Worm (Caenorhabditis elegans): Measurements from ENCODE around the gene C31H1.5.
A peak's percentile ranks its signal among the peaks of the same experiment; 100 is the strongest.

The C31H1.5 gene

DNA sequence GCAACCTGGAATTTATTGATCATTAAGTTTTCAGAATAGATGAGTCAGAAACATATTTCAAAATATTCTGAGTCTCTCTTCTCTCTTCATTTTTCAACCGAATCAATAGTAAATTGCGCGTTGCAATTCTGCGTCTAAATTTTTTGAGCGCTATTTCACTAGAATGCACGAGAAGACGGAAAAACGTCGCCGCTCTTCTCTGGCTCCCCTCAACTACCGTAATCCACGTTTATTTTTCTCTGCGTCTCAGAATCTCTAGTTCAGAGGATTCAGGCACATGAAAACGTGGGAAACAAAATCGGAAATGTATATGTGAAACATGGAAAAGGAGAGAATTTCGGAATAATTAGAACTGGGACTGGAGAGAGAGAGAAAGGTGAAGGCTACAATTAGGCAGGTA lies 8.9 kb upstream of the C31H1.5 start:
- TF ChIP-seq tbp1 (GFP tag; optimal IDR thresholded peaks at IDR 0.05) (no peak), egrh-3 (GFP tag; IDR thresholded peaks at IDR 0.05) (no peak), ceh-27 (GFP tag; optimal IDR thresholded peaks at IDR 0.05) (peak; percentile 8), hmg-1.2 (GFP tag; IDR thresholded peaks at IDR 0.05) (peak; percentile 46; the same call in 1 of the 2 replicates), F39B2.1 (GFP tag; IDR thresholded peaks at IDR 0.05) (no peak), hlh-12 (tag; optimal IDR thresholded peaks at IDR 0.05) (no peak), bed-1 (GFP tag; IDR thresholded peaks at IDR 0.05) (no peak), madf-10 (tag; optimal IDR thresholded peaks at IDR 0.05) (no peak), cebp-1 (GFP tag; IDR thresholded peaks at IDR 0.05) (no peak), cebp-1 (tag; optimal IDR thresholded peaks at IDR 0.05) (peak; percentile 59), lin-35 (GFP tag; optimal IDR thresholded peaks at IDR 0.05) (peak in 1 of 3 experiments; percentile 15), nhr-120 (GFP tag; IDR thresholded peaks at IDR 0.05) (no peak), somi-1 (GFP tag; optimal IDR thresholded peaks at IDR 0.05) (no peak), nfya-2 (GFP tag; IDR thresholded peaks at IDR 0.05) (no peak), F49E8.2 (tag; optimal IDR thresholded peaks at IDR 0.05; ENCODE audit: insufficient read depth) (no peak), Y56A3A.18 (GFP tag; IDR thresholded peaks at IDR 0.05) (no peak), tbx-9 (tag; optimal IDR thresholded peaks at IDR 0.05; ENCODE audit: borderline replicate concordance) (no peak), K12H6.12 (tag; optimal IDR thresholded peaks at IDR 0.05) (peak; percentile 33), pbrm-1 (GFP tag; IDR thresholded peaks at IDR 0.05) (0 out of 2 replicates have a peak, but pooled peaks have one; percentile 41), let-526 (GFP tag; IDR thresholded peaks at IDR 0.05) (no peak), nfyb-1 (GFP tag; IDR thresholded peaks at IDR 0.05) (0 out of 2 replicates have a peak, but pooled peaks have one; percentile 53), F10E7.11 (tag; optimal IDR thresholded peaks at IDR 0.05) (no peak)

DNA sequence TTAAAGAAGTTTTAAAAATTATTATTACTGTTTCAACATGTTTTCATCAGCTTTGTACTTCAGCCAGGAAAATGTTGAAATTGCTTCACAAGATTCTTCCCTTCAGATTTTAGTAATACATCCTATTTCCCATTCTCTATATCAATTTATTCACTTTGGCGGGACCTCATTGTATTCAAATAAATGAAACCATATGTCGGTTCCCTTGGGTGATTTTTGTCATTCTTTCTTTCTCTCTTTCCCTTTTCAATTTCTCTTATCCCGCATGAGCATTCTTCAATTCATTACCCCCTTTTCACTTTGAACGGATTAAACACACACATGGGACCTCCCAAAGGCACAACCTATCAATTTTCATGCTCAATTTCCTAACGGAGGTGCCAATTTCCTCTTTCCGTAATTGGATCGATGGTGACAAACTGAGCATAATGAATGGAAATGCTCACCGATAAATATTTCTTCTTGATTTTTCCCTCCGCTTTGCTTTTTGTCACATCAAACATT lies 7.0 kb upstream of the C31H1.5 start:
- TF ChIP-seq aptf-3 (GFP tag; IDR thresholded peaks at IDR 0.05): no peak
- TF ChIP-seq tbp1 (GFP tag; optimal IDR thresholded peaks at IDR 0.05): no peak
- no peak for TF ChIP-seq snpc-3.4 (tag; optimal IDR thresholded peaks at IDR 0.05)
- no peak for TF ChIP-seq lin-35 (GFP tag; optimal IDR thresholded peaks at IDR 0.05)
- no peak for TF ChIP-seq nhr-80 (tag; optimal IDR thresholded peaks at IDR 0.05)
- no peak for TF ChIP-seq nfya-2 (GFP tag; IDR thresholded peaks at IDR 0.05)
- no peak for TF ChIP-seq lin-54 (GFP tag; optimal IDR thresholded peaks at IDR 0.05)
- TF ChIP-seq tbx-9 (tag; optimal IDR thresholded peaks at IDR 0.05; ENCODE audit: borderline replicate concordance): no peak

DNA sequence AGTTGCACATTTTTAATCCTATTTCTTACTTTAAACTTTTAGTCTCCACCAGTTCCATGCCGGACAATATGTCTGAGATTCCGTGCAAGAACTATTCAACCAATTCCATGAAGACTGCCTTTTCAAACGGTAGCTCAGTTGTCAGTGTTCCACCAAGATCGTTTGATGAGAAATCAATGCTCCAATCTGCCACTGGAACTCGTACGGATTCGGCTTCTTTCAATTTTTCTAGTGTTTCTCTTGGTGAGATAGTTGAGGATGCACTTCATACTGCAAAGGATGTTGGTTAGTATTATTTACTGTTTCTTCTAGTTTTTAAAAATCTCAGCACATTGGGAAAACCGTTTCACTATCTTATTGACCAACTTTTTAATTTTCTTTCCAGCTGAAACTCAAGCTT lies 3.0 kb upstream of the C31H1.5 start:
- TF ChIP-seq ceh-40 (GFP tag; IDR thresholded peaks at IDR 0.05): no peak
- no peak for TF ChIP-seq nfya-2 (GFP tag; IDR thresholded peaks at IDR 0.05)
- TF ChIP-seq B0261.1 (tag; optimal IDR thresholded peaks at IDR 0.05): no peak
- TF ChIP-seq F52B5.7 (tag; optimal IDR thresholded peaks at IDR 0.05): no peak
- TF ChIP-seq sptf-2 (GFP tag; optimal IDR thresholded peaks at IDR 0.05): no peak
- TF ChIP-seq ztf-6 (GFP tag; IDR thresholded peaks at IDR 0.05): no peak
- TF ChIP-seq lir-1 (GFP tag; conservative IDR thresholded peaks at IDR 0.05): no peak
- TF ChIP-seq F37B4.10 (GFP tag; IDR thresholded peaks at IDR 0.05): no peak
- no peak for TF ChIP-seq lin-35 (GFP tag; optimal IDR thresholded peaks at IDR 0.05)
- TF ChIP-seq C06A6.2 (GFP tag; conservative IDR thresholded peaks at IDR 0.05): no peak
- no peak for TF ChIP-seq Y56A3A.18 (GFP tag; IDR thresholded peaks at IDR 0.05)
- no peak for TF ChIP-seq athp-1 (tag; optimal IDR thresholded peaks at IDR 0.05)
- no peak for TF ChIP-seq F10E7.11 (tag; optimal IDR thresholded peaks at IDR 0.05)
- no peak for TF ChIP-seq F57A8.1 (GFP tag; optimal IDR thresholded peaks at IDR 0.05)
- no peak for TF ChIP-seq ceh-100 (GFP tag; IDR thresholded peaks at IDR 0.05)
- no peak for TF ChIP-seq repo-1 (tag; optimal IDR thresholded peaks at IDR 0.05)
- TF ChIP-seq xnd-1 (tag; optimal IDR thresholded peaks at IDR 0.05): no peak
- TF ChIP-seq F49E8.2 (tag; optimal IDR thresholded peaks at IDR 0.05; ENCODE audit: insufficient read depth): no peak
- TF ChIP-seq sdz-38 (tag; optimal IDR thresholded peaks at IDR 0.05): no peak
- no peak for TF ChIP-seq ztf-3 (GFP tag; optimal IDR thresholded peaks at IDR 0.05)

All from whole organism, young adult.